Worm (Caenorhabditis elegans) whole organism, young adult: ENCODE data around the gene suex-1.

Experiments
- B0019.2 ChIP-seq: fragments of 200-800 bp; sonication (Bioruptor generic); conservative IDR thresholded peaks from 2 replicates; pipeline ENCODE4 v1.3.6; 2022; ENCODE audit warnings: missing genetic modification reagents, missing genetic modification characterization, missing compliant biosample characterization
- B0336.3 ChIP-seq: fragments of 200-800 bp; sonication (Bioruptor generic); IDR thresholded peaks from 2 replicates; pipeline ENCODE4 v1.3.6; 2022; ENCODE audit warnings: missing genetic modification characterization, missing compliant biosample characterization
- F49E8.2 ChIP-seq: sonication (generic microtip); optimal IDR thresholded peaks from 3 replicates; lab custom pipeline; 2017; ENCODE audit warnings: missing genetic modification characterization, mild to moderate bottlenecking, missing compliant biosample characterization, antibody characterized with exemption, moderate library complexity; ENCODE audit not compliant: insufficient read depth
- F55B11.4 ChIP-seq: sonication (generic microtip); optimal IDR thresholded peaks from 2 replicates; lab custom pipeline; 2016; ENCODE audit warnings: missing compliant biosample characterization, missing genetic modification characterization, borderline replicate concordance; ENCODE audit not compliant: insufficient read depth
- K12H6.12 ChIP-seq: fragments of 200-800 bp; sonication (Bioruptor generic); optimal IDR thresholded peaks from 2 replicates; lab custom pipeline; 2018; ENCODE audit warnings: mild to moderate bottlenecking, missing genetic modification characterization, missing compliant biosample characterization
- T07F8.4 ChIP-seq: sonication (generic microtip); optimal IDR thresholded peaks from 2 replicates; lab custom pipeline; 2016; ENCODE audit warnings: mild to moderate bottlenecking, missing genetic modification characterization, moderate library complexity, missing compliant biosample characterization
- Y53F4B.3 ChIP-seq: fragments of 200-800 bp; sonication (Bioruptor generic); IDR thresholded peaks from 2 replicates; pipeline ENCODE4 v1.3.6; 2022; ENCODE audit warnings: missing genetic modification reagents, missing genetic modification characterization, missing compliant biosample characterization
- Y53G8AR.9 ChIP-seq: fragments of 200-800 bp; sonication (Bioruptor generic); conservative IDR thresholded peaks from 2 replicates; pipeline ENCODE4 v1.3.6; 2022; ENCODE audit warnings: missing genetic modification reagents, missing genetic modification characterization, missing compliant biosample characterization
- Y67H2A.10 ChIP-seq: fragments of 200-800 bp; sonication (Bioruptor generic); conservative IDR thresholded peaks from 2 replicates; pipeline ENCODE4 v1.3.6; 2022; ENCODE audit warnings: missing genetic modification reagents, missing genetic modification characterization, missing compliant biosample characterization
- aptf-2 ChIP-seq: fragments of 200-800 bp; sonication (Bioruptor generic); conservative IDR thresholded peaks from 2 replicates; pipeline ENCODE4 v1.3.6; 2022; ENCODE audit warnings: missing genetic modification reagents, missing genetic modification characterization, missing compliant biosample characterization
- aptf-3 ChIP-seq: fragments of 200-800 bp; sonication (Bioruptor generic); IDR thresholded peaks from 2 replicates; pipeline ENCODE4 v1.3.6; 2022; ENCODE audit warnings: missing genetic modification characterization, missing compliant biosample characterization
- attf-5 ChIP-seq: fragments of 200-800 bp; sonication (Bioruptor generic); optimal IDR thresholded peaks from 2 replicates; lab custom pipeline; 2018; ENCODE audit warnings: mild to moderate bottlenecking, missing genetic modification characterization, missing compliant biosample characterization
- ccch-3 ChIP-seq: fragments of 200-800 bp; sonication (Bioruptor generic); optimal IDR thresholded peaks from 2 replicates; lab custom pipeline; 2018; ENCODE audit warnings: mild to moderate bottlenecking, missing genetic modification characterization, missing compliant biosample characterization
- cebp-1 ChIP-seq, 2 experiments: fragments of 200-800 bp in 1 of 2; sonication (Bioruptor generic) in 1 of 2; sonication (generic microtip) in 1 of 2; IDR thresholded peaks in 1 of 2; optimal IDR thresholded peaks in 1 of 2; 2 replicates each; pipeline versions ENCODE4 v1.3.6 to Lab custom; 2017 to 2022; ENCODE audit warnings: missing compliant biosample characterization in 2 of 2, missing genetic modification characterization in 2 of 2, mild to moderate bottlenecking in 1 of 2, missing genetic modification reagents in 1 of 2, moderate library complexity in 1 of 2
- dpl-1 ChIP-seq: fragments of 150-350 bp; optimal IDR thresholded peaks from 2 replicates; lab custom pipeline; 2014; ENCODE audit warnings: missing biosample characterization, missing genetic modification reagents, missing genetic modification characterization
- egl-44 ChIP-seq: fragments of 200-800 bp; sonication (Bioruptor generic); IDR thresholded peaks from 2 replicates; pipeline ENCODE4 v1.3.6; 2022; ENCODE audit warnings: missing genetic modification reagents, missing genetic modification characterization, missing compliant biosample characterization
- ekl-4 ChIP-seq: fragments of 200-800 bp; sonication (Bioruptor generic); IDR thresholded peaks from 2 replicates; pipeline ENCODE4 v1.3.6; 2022; ENCODE audit warnings: missing genetic modification reagents, missing genetic modification characterization, missing compliant biosample characterization
- fkh-3 ChIP-seq: sonication (generic microtip); optimal IDR thresholded peaks from 2 replicates; lab custom pipeline; 2016; ENCODE audit warnings: mild to moderate bottlenecking, missing genetic modification characterization, missing compliant biosample characterization
- gei-17 ChIP-seq: fragments of 200-800 bp; sonication (Bioruptor generic); optimal IDR thresholded peaks from 2 replicates; lab custom pipeline; 2018; ENCODE audit warnings: mild to moderate bottlenecking, missing genetic modification characterization, missing compliant biosample characterization
- hlh-26 ChIP-seq: fragments of 200-800 bp; sonication (Bioruptor generic); conservative IDR thresholded peaks from 2 replicates; pipeline ENCODE4 v1.3.6; 2022; ENCODE audit warnings: missing genetic modification reagents, missing genetic modification characterization, missing compliant biosample characterization
- hrde-1 ChIP-seq: sonication (generic microtip); optimal IDR thresholded peaks from 2 replicates; lab custom pipeline; 2016; ENCODE audit warnings: missing genetic modification characterization, mild to moderate bottlenecking, missing compliant biosample characterization, moderate library complexity, missing genotype, missing genetic modification reagents, borderline replicate concordance
- lag-1 ChIP-seq: fragments of 200-800 bp; sonication (Bioruptor generic); IDR thresholded peaks from 2 replicates; pipeline ENCODE4 v1.3.6; 2022; ENCODE audit warnings: missing genetic modification reagents, missing genetic modification characterization, missing compliant biosample characterization
- lin-35 ChIP-seq, 3 experiments: fragments of 150-350 bp in 2 of 3; sonication (generic microtip) in 1 of 3; optimal IDR thresholded peaks; 2 replicates each; lab custom pipeline; 2014 to 2018; ENCODE audit warnings: missing biosample characterization in 3 of 3, missing genetic modification characterization in 3 of 3, missing genetic modification reagents in 3 of 3
- lin-54 ChIP-seq: fragments of 200-800 bp; sonication (Bioruptor generic); optimal IDR thresholded peaks from 2 replicates; lab custom pipeline; 2018; ENCODE audit warnings: mild to moderate bottlenecking, missing genetic modification characterization, missing compliant biosample characterization
- lsy-27 ChIP-seq: sonication (generic microtip); optimal IDR thresholded peaks from 2 replicates; lab custom pipeline; 2017; ENCODE audit warnings: missing genetic modification characterization, mild to moderate bottlenecking, missing compliant biosample characterization, antibody characterized with exemption, missing genotype, borderline replicate concordance; ENCODE audit not compliant: insufficient read depth
- madf-10 ChIP-seq: sonication (generic microtip); optimal IDR thresholded peaks from 2 replicates; lab custom pipeline; 2016; ENCODE audit warnings: mild to moderate bottlenecking, missing genetic modification characterization, missing compliant biosample characterization
- madf-6 ChIP-seq: fragments of 200-800 bp; sonication (Bioruptor generic); IDR thresholded peaks from 2 replicates; pipeline ENCODE4 v1.3.6; 2022; ENCODE audit warnings: missing genetic modification reagents, missing genetic modification characterization, missing compliant biosample characterization
- mcd-1 ChIP-seq: fragments of 200-800 bp; sonication (Bioruptor generic); IDR thresholded peaks from 2 replicates; pipeline ENCODE4 v1.3.6; 2022; ENCODE audit warnings: missing genetic modification reagents, missing genetic modification characterization, missing compliant biosample characterization
- nfyb-1 ChIP-seq: fragments of 200-800 bp; sonication (Bioruptor generic); IDR thresholded peaks from 2 replicates; pipeline ENCODE4 v1.3.6; 2022; ENCODE audit warnings: missing genetic modification reagents, missing genetic modification characterization, missing compliant biosample characterization
- nhr-90 ChIP-seq: sonication (generic microtip); optimal IDR thresholded peaks from 2 replicates; lab custom pipeline; 2016; ENCODE audit warnings: missing genotype, mild to moderate bottlenecking, missing genetic modification characterization, missing compliant biosample characterization
- pbrm-1 ChIP-seq: fragments of 200-800 bp; sonication (Bioruptor generic); IDR thresholded peaks from 2 replicates; pipeline ENCODE4 v1.3.6; 2022; ENCODE audit warnings: missing genetic modification reagents, missing genetic modification characterization, missing compliant biosample characterization
- rcor-1 ChIP-seq: fragments of 200-800 bp; sonication (Bioruptor generic); IDR thresholded peaks from 2 replicates; pipeline ENCODE4 v1.3.6; 2022; ENCODE audit warnings: missing genetic modification reagents, missing genetic modification characterization, missing compliant biosample characterization
- sea-2 ChIP-seq: fragments of 200-800 bp; sonication (Bioruptor generic); IDR thresholded peaks from 2 replicates; pipeline ENCODE4 v1.3.6; 2022; ENCODE audit warnings: missing genetic modification characterization, missing compliant biosample characterization
- snpc-1.3 ChIP-seq: sonication (generic microtip); optimal IDR thresholded peaks from 2 replicates; lab custom pipeline; 2017; ENCODE audit warnings: missing genetic modification characterization, mild to moderate bottlenecking, missing compliant biosample characterization, antibody characterized with exemption, moderate library complexity, missing genotype, missing genetic modification reagents; ENCODE audit not compliant: insufficient read depth
- tbx-9 ChIP-seq: sonication (generic microtip); optimal IDR thresholded peaks from 2 replicates; lab custom pipeline; 2016; ENCODE audit warnings: borderline replicate concordance, missing genetic modification characterization, inconsistent platforms, missing compliant biosample characterization
- unc-130 ChIP-seq: sonication (generic microtip); optimal IDR thresholded peaks from 2 replicates; lab custom pipeline; 2016; ENCODE audit warnings: missing genetic modification reagents, missing genetic modification characterization, missing compliant biosample characterization

Gene suex-1

ce11 chrII:5494405-5494804 is 3.7 kb downstream of the suex-1 start, which contains the start of gene F12A10.6:
TSS of gene F12A10.6 (minus strand) at chrII:5494505.
- TF ChIP-seq aptf-3 (GFP tag; lab: Robert Waterston, UW) (no peak), K12H6.12 (tag; lab: Kevin White, UChicago) (no peak)

DNA sequence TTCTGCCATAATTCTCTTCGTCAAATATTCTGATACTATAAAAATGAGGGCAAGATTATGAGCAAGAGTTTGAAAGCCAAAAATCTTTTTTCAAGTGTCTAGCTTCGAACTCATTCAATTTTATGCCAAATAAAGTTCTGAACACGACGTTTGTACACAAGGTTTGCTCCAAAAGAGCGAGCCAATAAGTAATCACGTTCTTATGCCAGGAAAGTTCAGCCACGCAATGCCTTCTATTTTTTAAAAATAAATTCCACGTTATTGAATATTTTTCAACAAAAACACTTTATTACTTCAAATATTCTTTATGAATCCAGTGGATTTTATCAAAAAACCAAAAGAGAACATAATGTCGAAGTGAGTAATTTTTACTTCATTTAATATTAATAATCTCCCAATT is 10.2 kb downstream of the suex-1 start, which contains the start of gene nep-5:
nep-5 (plus strand) TSS at position 301 of the 400 bp plus-strand sequence.
- no peak for TF ChIP-seq rcor-1 (GFP tag; lab: Robert Waterston, UW)
- no peak for TF ChIP-seq F55B11.4
- no peak for TF ChIP-seq Y67H2A.10
- no peak for TF ChIP-seq nfyb-1 (GFP tag; lab: Robert Waterston, UW)
- TF ChIP-seq madf-6: no peak
- TF ChIP-seq gei-17 (GFP tag; lab: Kevin White, UChicago): no peak
- TF ChIP-seq sea-2 (GFP tag; lab: Robert Waterston, UW): no peak
- TF ChIP-seq lsy-27 (tag; lab: Kevin White, UChicago): no peak
- TF ChIP-seq fkh-3: no peak
- no peak for TF ChIP-seq ekl-4 (GFP tag; lab: Robert Waterston, UW)
- no peak for TF ChIP-seq lin-35 (GFP tag; optimal IDR thresholded peaks at IDR 0.05; lab: Kevin White, UChicago)
- no peak for TF ChIP-seq snpc-1.3 (tag; lab: Kevin White, UChicago)
- TF ChIP-seq madf-10: no peak
- TF ChIP-seq dpl-1: no peak
- no peak for TF ChIP-seq cebp-1 (GFP tag; IDR thresholded peaks at IDR 0.05; lab: Robert Waterston, UW)
- no peak for TF ChIP-seq cebp-1 (tag; optimal IDR thresholded peaks at IDR 0.05; lab: Kevin White, UChicago)
- no peak for TF ChIP-seq F49E8.2

ce11 chrII:5481982-5482381 is 16.1 kb downstream of the suex-1 start, which contains the start of gene cal-8:
TSS of gene cal-8 (minus strand) at chrII:5482041.
- TF ChIP-seq hrde-1 (tag; lab: Kevin White, UChicago) (no peak), lin-54 (GFP tag; lab: Kevin White, UChicago) (no peak), B0019.2 (GFP tag; lab: Robert Waterston, UW) (no peak), mcd-1 (GFP tag; lab: Robert Waterston, UW) (no peak), nhr-90 (no peak), T07F8.4 (tag; lab: Kevin White, UChicago) (no peak), hlh-26 (no peak), attf-5 (no peak), egl-44 (GFP tag; lab: Robert Waterston, UW) (no peak), tbx-9 (tag; lab: Kevin White, UChicago) (no peak)

DNA sequence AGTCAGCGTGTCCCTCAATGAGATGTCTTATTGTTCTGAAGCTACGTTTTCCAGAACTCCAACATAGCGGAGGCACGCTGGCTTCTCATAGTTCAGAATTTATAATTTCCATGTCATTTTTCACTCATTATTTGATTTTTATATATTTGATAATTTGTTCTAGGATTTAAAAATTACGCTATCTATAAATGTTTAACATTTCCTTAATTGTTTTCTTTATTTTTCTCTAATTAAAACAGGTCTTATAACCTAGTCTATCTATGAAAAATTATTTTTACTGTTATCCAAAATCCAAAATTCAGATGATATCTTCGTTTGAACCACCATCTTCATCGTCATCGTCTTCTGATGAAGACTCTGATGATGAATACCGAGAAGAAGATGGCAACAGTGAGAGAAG is 19.7 kb downstream of the suex-1 start, which contains the start of gene F56D1.1:
F56D1.1 (plus strand) TSS at position 301 of the 400 bp plus-strand sequence.
- TF ChIP-seq rcor-1 (GFP tag; lab: Robert Waterston, UW) (no peak), aptf-2 (no peak), madf-10 (no peak), ccch-3 (no peak), T07F8.4 (tag; lab: Kevin White, UChicago) (no peak)

ce11 chrII:5474946-5475345 is 23.1 kb downstream of the suex-1 start, which contains the start of gene ilcr-2:
TSS of gene ilcr-2 (plus strand) at chrII:5475246.
- TF ChIP-seq Y53F4B.3 (GFP tag; lab: Robert Waterston, UW) (no peak), pbrm-1 (GFP tag; lab: Robert Waterston, UW) (no peak), lag-1 (GFP tag; lab: Robert Waterston, UW) (no peak), B0336.3 (GFP tag; lab: Robert Waterston, UW) (no peak), Y53G8AR.9 (GFP tag; lab: Robert Waterston, UW) (no peak), unc-130 (GFP tag; lab: Kevin White, UChicago) (no peak)
- TF ChIP-seq, all 124 proteins: peak for 0
